Fruit fly (Drosophila melanogaster): ENCODE results near the gene CG10853.

Gene CG10853

DNA sequence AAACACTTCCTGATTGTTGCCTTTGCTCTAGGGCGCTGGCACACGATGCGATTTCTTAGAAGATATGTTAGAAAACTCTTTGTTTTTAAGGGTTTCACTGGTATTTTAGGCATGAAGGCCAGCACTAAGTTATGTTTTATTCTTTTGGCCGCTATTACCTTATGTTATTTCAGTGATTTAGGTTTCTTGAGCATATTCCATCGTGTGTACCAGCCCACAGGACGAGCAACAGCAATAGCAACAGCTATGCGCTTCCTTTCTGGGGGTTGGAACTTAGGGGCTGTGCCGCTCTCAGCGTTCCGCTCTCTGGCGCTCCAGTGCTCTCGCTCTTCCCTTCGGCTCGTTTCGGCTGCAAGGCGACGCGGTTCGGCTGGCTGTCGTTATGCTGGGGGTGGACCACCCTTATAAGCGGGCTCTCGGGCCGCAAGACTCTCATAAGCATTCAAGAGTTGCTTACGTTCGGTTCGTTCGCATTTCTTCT, 35.8 kb downstream of the CG10853 start, which contains the start of gene scrt (continued):
- no peak; the same call in 1 of the 2 replicates for TF ChIP-seq crol (GFP tag; IDR thresholded peaks at IDR 0.05)
- TF ChIP-seq ase (GFP tag; IDR thresholded peaks at IDR 0.05): 0 out of 3 replicates have a peak, but pooled peaks have one; percentile 29
- no peak for TF ChIP-seq hkb (optimal IDR thresholded peaks at IDR 0.05)
- peak; percentile 66 for TF ChIP-seq hkb (GFP tag; IDR thresholded peaks at IDR 0.05)
- TF ChIP-seq sim (GFP tag; IDR thresholded peaks at IDR 0.05): no peak
- TF ChIP-seq CG3281 (GFP tag; optimal IDR thresholded peaks at IDR 0.05): no peak
- no peak for TF ChIP-seq CG7357 (GFP tag; IDR thresholded peaks at IDR 0.05)
- no peak for TF ChIP-seq hth (optimal IDR thresholded peaks at IDR 0.05)
- TF ChIP-seq jing (GFP tag; optimal IDR thresholded peaks at IDR 0.05): peak; percentile 29
- TF ChIP-seq Ptx1 (GFP tag; IDR thresholded peaks at IDR 0.05): no peak
- 0 out of 2 replicates have a peak, but pooled peaks have one; percentile 37 for TF ChIP-seq CG31441 (GFP tag; IDR thresholded peaks at IDR 0.05)
- no peak for TF ChIP-seq mld (GFP tag; IDR thresholded peaks at IDR 0.05; ENCODE audit: partially characterized antibody)
- TF ChIP-seq CG18476 (GFP tag; optimal IDR thresholded peaks at IDR 0.05): no peak
- TF ChIP-seq CG12744 (GFP tag; optimal IDR thresholded peaks at IDR 0.05): no peak
- TF ChIP-seq CG11398 (GFP tag; optimal IDR thresholded peaks at IDR 0.05): peak; percentile 22
- no peak for TF ChIP-seq bowl (GFP tag; IDR thresholded peaks at IDR 0.05)
- TF ChIP-seq inv (GFP tag; IDR thresholded peaks at IDR 0.05; ENCODE audit: partially characterized antibody): peak; percentile 42
- TF ChIP-seq cwo (GFP tag; optimal IDR thresholded peaks at IDR 0.05): no peak
- peak; percentile 67; the same call in 2 of the 3 replicates for TF ChIP-seq vnd (GFP tag; IDR thresholded peaks at IDR 0.05; ENCODE audit: partially characterized antibody)
- peak; percentile 32; the same call in 1 of the 2 replicates for TF ChIP-seq Rfx (GFP tag; IDR thresholded peaks at IDR 0.05)
- 0 out of 3 replicates have a peak, but pooled peaks have one; percentile 27 for TF ChIP-seq tgo (GFP tag; IDR thresholded peaks at IDR 0.05)
- no peak for TF ChIP-seq Bteb2 (GFP tag; optimal IDR thresholded peaks at IDR 0.05)
- no peak for TF ChIP-seq fd3F (GFP tag; optimal IDR thresholded peaks at IDR 0.05)
- TF ChIP-seq en (GFP tag; optimal IDR thresholded peaks at IDR 0.05): no peak
- TF ChIP-seq bab2 (GFP tag; optimal IDR thresholded peaks at IDR 0.05): peak; percentile 5
- TF ChIP-seq CG18619 (GFP tag; optimal IDR thresholded peaks at IDR 0.05): peak; percentile 28
- no peak for TF ChIP-seq zf30C (GFP tag; optimal IDR thresholded peaks at IDR 0.05)
- no peak for TF ChIP-seq CG12155 (GFP tag; optimal IDR thresholded peaks at IDR 0.05)
- TF ChIP-seq CG17829 (tag; optimal IDR thresholded peaks at IDR 0.05): peak; percentile 66
- peak; percentile 51 for TF ChIP-seq amos (GFP tag; IDR thresholded peaks at IDR 0.05; ENCODE audit: partially characterized antibody)
- TF ChIP-seq lmd (GFP tag; IDR thresholded peaks at IDR 0.05): peak; percentile 37; the same call in 1 of the 2 replicates
- TF ChIP-seq CG30431 (GFP tag; optimal IDR thresholded peaks at IDR 0.05): peak; percentile 5
- TF ChIP-seq Ets65A (GFP tag): peak; percentile 82
- TF ChIP-seq CG13775 (GFP tag; optimal IDR thresholded peaks at IDR 0.05): peak; percentile 86
- peak; percentile 34 for TF ChIP-seq fd102C (GFP tag; optimal IDR thresholded peaks at IDR 0.05)
- TF ChIP-seq Doc3 (GFP tag; IDR thresholded peaks at IDR 0.05; ENCODE audit: partially characterized antibody): no peak
- no peak for TF ChIP-seq CG31365 (tag; optimal IDR thresholded peaks at IDR 0.05)
- TF ChIP-seq CG3995 (GFP tag; optimal IDR thresholded peaks at IDR 0.05): no peak
- TF ChIP-seq ro (GFP tag; IDR thresholded peaks at IDR 0.05): no peak
- peak; percentile 25 for TF ChIP-seq fd96Cb (tag; optimal IDR thresholded peaks at IDR 0.05)
- TF ChIP-seq ems (GFP tag; optimal IDR thresholded peaks at IDR 0.05): no peak

DNA sequence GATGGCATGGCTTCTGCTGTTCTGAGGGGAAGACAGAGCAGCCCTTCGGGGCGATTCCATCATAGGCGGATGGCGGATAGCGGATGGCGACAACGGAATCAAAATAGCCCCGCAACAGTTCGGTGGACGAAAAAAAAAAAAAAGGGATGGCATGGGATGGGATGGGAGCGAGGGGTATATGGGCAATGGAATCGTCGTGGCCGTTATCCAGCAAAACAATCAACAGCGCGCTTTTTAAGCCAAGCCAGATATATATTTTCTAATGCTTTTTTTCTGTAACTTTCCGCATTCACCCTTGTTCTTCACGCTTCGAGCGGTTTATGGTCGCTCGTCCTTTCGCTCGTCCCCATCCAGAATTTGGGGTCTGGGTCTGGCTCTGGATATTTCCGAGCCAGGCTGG, 47.9 kb downstream of the CG10853 start:
- TF ChIP-seq CG9876 (GFP tag; optimal IDR thresholded peaks at IDR 0.05) (no peak), caup (GFP tag; optimal IDR thresholded peaks at IDR 0.05; ENCODE audit: severe bottlenecking) (no peak), crc (GFP tag; optimal IDR thresholded peaks at IDR 0.05) (no peak), sug (tag; optimal IDR thresholded peaks at IDR 0.05) (no peak), Optix (GFP tag; IDR thresholded peaks at IDR 0.05) (no peak), MTF-1 (GFP tag; optimal IDR thresholded peaks at IDR 0.05; ENCODE audit: borderline replicate concordance) (no peak), Meics (GFP tag; optimal IDR thresholded peaks at IDR 0.05) (no peak), CG16779 (GFP tag; IDR thresholded peaks at IDR 0.05) (no peak), Dref (GFP tag; IDR thresholded peaks at IDR 0.05) (0 out of 2 replicates have a peak, but pooled peaks have one; percentile 31), HLH3B (GFP tag; IDR thresholded peaks at IDR 0.05) (no peak), CG13894 (tag; optimal IDR thresholded peaks at IDR 0.05) (peak; percentile 88), CG12391 (tag; optimal IDR thresholded peaks at IDR 0.05) (no peak), Lim3 (GFP tag; IDR thresholded peaks at IDR 0.05) (no peak)
